Worm (Caenorhabditis elegans): ENCODE data around the gene R102.10.

DNA sequence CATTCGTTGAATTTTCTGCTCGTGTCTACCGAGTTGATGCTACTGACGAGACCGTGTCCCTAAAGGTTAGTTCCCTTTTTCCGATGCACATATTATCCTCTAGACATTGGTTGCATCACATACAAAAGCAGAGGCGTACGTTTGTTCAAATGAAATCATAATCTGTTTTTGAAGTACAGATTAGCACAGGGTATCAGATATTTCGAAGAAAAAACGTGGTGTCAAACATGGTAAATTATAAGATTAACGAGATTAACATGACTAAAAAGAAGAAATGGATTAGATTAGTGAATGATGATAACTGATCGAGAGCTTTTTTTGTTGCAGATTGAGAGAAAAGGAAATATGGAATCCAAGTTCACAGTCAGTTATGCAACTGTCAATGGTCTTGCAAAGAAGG, 13.6 kb downstream of the R102.10 start:
- TF ChIP-seq cebp-1 (GFP tag; IDR thresholded peaks at IDR 0.05) (no peak), cebp-1 (tag; optimal IDR thresholded peaks at IDR 0.05) (no peak), dox-1 (GFP tag; IDR thresholded peaks at IDR 0.05) (no peak), ceh-91 (GFP tag; IDR thresholded peaks at IDR 0.05) (no peak), rec-8 (tag; optimal IDR thresholded peaks at IDR 0.05) (no peak), lir-1 (GFP tag; conservative IDR thresholded peaks at IDR 0.05) (no peak), Y53G8AR.9 (GFP tag; conservative IDR thresholded peaks at IDR 0.05) (no peak)
